Fruit fly (Drosophila melanogaster) whole organism, embryonic: ENCODE data around the gene cu.
A peak's percentile ranks its signal among the peaks of the same experiment; 100 is the strongest.

Source experiments
- ATbp ChIP-seq: fragments of 200-800 bp; sonication (Bioruptor generic); optimal IDR thresholded peaks from 2 replicates; lab custom pipeline; 2017; ENCODE audit warnings: missing biosample characterization, mild to moderate bottlenecking, missing genetic modification characterization, missing genetic modification reagents
- Ada2b ChIP-seq: fragments of 200-800 bp; sonication (Bioruptor generic); IDR thresholded peaks from 2 replicates; pipeline ENCODE4 v1.3.6; 2022; ENCODE audit warnings: missing biosample characterization, missing genetic modification characterization
- CG10543 ChIP-seq: fragments of 200-800 bp; sonication (Bioruptor generic); optimal IDR thresholded peaks from 3 replicates; lab custom pipeline; 2017; ENCODE audit warnings: missing biosample characterization, mild to moderate bottlenecking, missing genetic modification characterization, moderate library complexity
- CG11247 ChIP-seq: fragments of 200-800 bp; sonication (Bioruptor generic); IDR thresholded peaks from 2 replicates; pipeline ENCODE4 v1.3.6; 2022; ENCODE audit warnings: missing biosample characterization, missing genetic modification characterization
- CG11456 ChIP-seq: fragments of 200-800 bp; sonication (Bioruptor generic); IDR thresholded peaks from 3 replicates; pipeline ENCODE4 v1.3.6; 2022; ENCODE audit warnings: missing biosample characterization, missing genetic modification characterization
- CG12071 ChIP-seq: fragments of 200-800 bp; sonication (Bioruptor generic); optimal IDR thresholded peaks from 3 replicates; lab custom pipeline; 2018; ENCODE audit warnings: missing biosample characterization, mild to moderate bottlenecking, missing genetic modification characterization
- CG13424 ChIP-seq: fragments of 200-800 bp; sonication (Bioruptor generic); optimal IDR thresholded peaks from 2 replicates; lab custom pipeline; 2019; ENCODE audit warnings: missing biosample characterization, mild to moderate bottlenecking, missing genetic modification characterization, moderate library complexity
- CG14860 ChIP-seq: fragments of 200-800 bp; sonication (Bioruptor generic); IDR thresholded peaks from 3 replicates; pipeline ENCODE4 v1.3.6; 2022; ENCODE audit warnings: missing biosample characterization, missing genetic modification characterization; ENCODE audit not compliant: partially characterized antibody
- CG1529 ChIP-seq: fragments of 200-800 bp; sonication (Bioruptor generic); optimal IDR thresholded peaks from 3 replicates; lab custom pipeline; 2018; ENCODE audit warnings: missing biosample characterization, missing genetic modification characterization
- CG17328 ChIP-seq: fragments of 200-800 bp; sonication (Bioruptor generic); IDR thresholded peaks from 2 replicates; pipeline ENCODE4 v1.3.6; 2022; ENCODE audit warnings: missing biosample characterization, missing genetic modification characterization
- CG17361 ChIP-seq: fragments of 200-800 bp; sonication (Bioruptor generic); IDR thresholded peaks from 3 replicates; pipeline ENCODE4 v1.3.6; 2022; ENCODE audit warnings: missing biosample characterization, missing genetic modification characterization
- CG17385 ChIP-seq: fragments of 200-800 bp; sonication (Bioruptor generic); optimal IDR thresholded peaks from 3 replicates; lab custom pipeline; 2018; ENCODE audit warnings: missing biosample characterization, mild to moderate bottlenecking, missing genetic modification characterization
- CG17829 ChIP-seq: fragments of 200-800 bp; optimal IDR thresholded peaks from 2 replicates; lab custom pipeline; 2019; ENCODE audit warnings: missing biosample characterization, mild to moderate bottlenecking, missing genetic modification characterization, moderate library complexity
- CG1832 ChIP-seq: fragments of 200-800 bp; sonication (Bioruptor generic); optimal IDR thresholded peaks from 2 replicates; lab custom pipeline; 2017; ENCODE audit warnings: missing biosample characterization, mild to moderate bottlenecking, missing genetic modification characterization, inconsistent platforms
- CG2120 ChIP-seq: fragments of 200-800 bp; sonication (Bioruptor generic); optimal IDR thresholded peaks from 3 replicates; lab custom pipeline; 2016; ENCODE audit warnings: missing biosample characterization, missing genetic modification characterization
- CG2889 ChIP-seq: fragments of 200-800 bp; sonication (Bioruptor generic); IDR thresholded peaks from 3 replicates; pipeline ENCODE4 v1.3.6; 2022; ENCODE audit warnings: missing biosample characterization, missing genetic modification characterization
- CG34376 ChIP-seq: fragments of 200-800 bp; sonication (Bioruptor generic); optimal IDR thresholded peaks from 2 replicates; lab custom pipeline; 2018; ENCODE audit warnings: missing biosample characterization, mild to moderate bottlenecking, missing genetic modification characterization
- CG34422 ChIP-seq: fragments of 200-800 bp; sonication (Bioruptor generic); IDR thresholded peaks from 3 replicates; pipeline ENCODE4 v1.3.6; 2022; ENCODE audit warnings: missing biosample characterization, missing genetic modification characterization
- CG3838 ChIP-seq: fragments of 200-800 bp; sonication (Bioruptor generic); optimal IDR thresholded peaks from 3 replicates; lab custom pipeline; 2016; ENCODE audit warnings: missing biosample characterization, missing genetic modification characterization
- CG3995 ChIP-seq: fragments of 200-800 bp; sonication (Bioruptor generic); optimal IDR thresholded peaks from 3 replicates; lab custom pipeline; 2016; ENCODE audit warnings: missing biosample characterization, missing genetic modification characterization
- CG6813 ChIP-seq: fragments of 200-800 bp; sonication (Bioruptor generic); optimal IDR thresholded peaks from 2 replicates; lab custom pipeline; 2017; ENCODE audit warnings: missing biosample characterization, missing genetic modification characterization, mild to moderate bottlenecking, moderate library complexity, missing genetic modification reagents
- CG7372 ChIP-seq: fragments of 200-800 bp; sonication (Bioruptor generic); IDR thresholded peaks from 2 replicates; pipeline ENCODE4 v1.3.6; 2022; ENCODE audit warnings: missing biosample characterization, missing genetic modification characterization
- Ets65A ChIP-seq: fragments of 200-800 bp; sonication (Bioruptor generic); peaks from one replicate; lab custom pipeline; 2016; ENCODE audit warnings: missing biosample characterization, missing genetic modification characterization
- HmgZ ChIP-seq: fragments of 200-800 bp; sonication (Bioruptor generic); optimal IDR thresholded peaks from 2 replicates; lab custom pipeline; 2018; ENCODE audit warnings: missing biosample characterization, mild to moderate bottlenecking, missing genetic modification characterization
- Jarid2 ChIP-seq: fragments of 200-800 bp; sonication (Bioruptor generic); optimal IDR thresholded peaks from 3 replicates; lab custom pipeline; 2017; ENCODE audit warnings: mild to moderate bottlenecking, missing biosample characterization, missing genetic modification reagents, missing genetic modification characterization
- Max ChIP-seq: fragments of 200-800 bp; sonication (Bioruptor generic); optimal IDR thresholded peaks from 2 replicates; lab custom pipeline; 2016; ENCODE audit warnings: missing biosample characterization, mild to moderate bottlenecking, missing genetic modification characterization
- Med ChIP-seq: fragments of 200-800 bp; sonication (Bioruptor generic); peaks from one replicate; lab custom pipeline; 2016; ENCODE audit warnings: missing biosample characterization, missing genetic modification characterization, mild to moderate bottlenecking, inconsistent platforms, moderate library complexity
- Nf-YC ChIP-seq: fragments of 200-800 bp; optimal IDR thresholded peaks from 3 replicates; lab custom pipeline; 2019; ENCODE audit warnings: missing biosample characterization, mild to moderate bottlenecking, missing genetic modification characterization, moderate library complexity
- Pdp1 ChIP-seq, 2 experiments: fragments of 200-800 bp; sonication (Bioruptor generic); optimal IDR thresholded peaks; 3 replicates each; lab custom pipeline; 2016; ENCODE audit warnings: missing biosample characterization in 2 of 2, missing genetic modification characterization in 2 of 2, mild to moderate bottlenecking in 1 of 2, moderate library complexity in 1 of 2
- Sox100B ChIP-seq: fragments of 200-800 bp; sonication (Bioruptor generic); optimal IDR thresholded peaks from 3 replicates; lab custom pipeline; 2018; ENCODE audit warnings: missing biosample characterization, mild to moderate bottlenecking, missing genetic modification characterization
- Trl ChIP-seq, 3 experiments: fragments of >200 bp in 2 of 3; fragments of 200-800 bp in 1 of 3; sonication (Bioruptor generic) in 1 of 3; optimal IDR thresholded peaks; 2 replicates in 1 of 3; 3 replicates in 2 of 3; lab custom pipeline; 2016 to 2017; ENCODE audit warnings: missing biosample characterization in 1 of 3, missing genetic modification characterization in 1 of 3
- Vsx1 ChIP-seq: fragments of 200-800 bp; sonication (Bioruptor generic); optimal IDR thresholded peaks from 2 replicates; lab custom pipeline; 2017; ENCODE audit warnings: missing biosample characterization, mild to moderate bottlenecking, missing genetic modification characterization, missing genetic modification reagents
- ara ChIP-seq: fragments of 200-800 bp; sonication (Bioruptor generic); IDR thresholded peaks from 2 replicates; pipeline ENCODE4 v1.3.6; 2022; ENCODE audit warnings: missing biosample characterization, missing genetic modification characterization
- bsh ChIP-seq, 2 experiments: fragments of 200-800 bp; sonication (Bioruptor generic); optimal IDR thresholded peaks; 2 replicates each; lab custom pipeline; 2017 to 2018; ENCODE audit warnings: mild to moderate bottlenecking in 2 of 2, missing biosample characterization in 2 of 2, missing genetic modification characterization in 2 of 2, moderate library complexity in 1 of 2
- cg ChIP-seq: fragments of 200-800 bp; sonication (Bioruptor generic); optimal IDR thresholded peaks from 3 replicates; lab custom pipeline; 2019; ENCODE audit warnings: missing biosample characterization, mild to moderate bottlenecking, missing genetic modification characterization, moderate library complexity
- chinmo ChIP-seq: fragments of 200-800 bp; sonication (Bioruptor generic); IDR thresholded peaks from 4 replicates; pipeline ENCODE4 v1.3.6; 2022; ENCODE audit warnings: missing biosample characterization, missing genetic modification characterization; ENCODE audit not compliant: partially characterized antibody
- eve ChIP-seq, 2 experiments: fragments of >200 bp; optimal IDR thresholded peaks; 2 replicates each; lab custom pipeline; 2017; ENCODE audit warnings: missing biosample characterization in 2 of 2, missing genetic modification characterization in 2 of 2
- ewg ChIP-seq: fragments of 200-800 bp; sonication (Bioruptor generic); optimal IDR thresholded peaks from 3 replicates; lab custom pipeline; 2017; ENCODE audit warnings: mild to moderate bottlenecking, missing biosample characterization, missing genetic modification reagents, missing genetic modification characterization
- fd64A ChIP-seq: fragments of 200-800 bp; sonication (Bioruptor generic); optimal IDR thresholded peaks from 3 replicates; lab custom pipeline; 2018; ENCODE audit warnings: missing biosample characterization, mild to moderate bottlenecking, missing genetic modification characterization
- hb ChIP-seq: fragments of 200-800 bp; sonication (Bioruptor generic); IDR thresholded peaks from 3 replicates; pipeline ENCODE4 v1.3.6; 2022; ENCODE audit warnings: missing biosample characterization, missing genetic modification characterization; ENCODE audit not compliant: partially characterized antibody
- mirr ChIP-seq: fragments of 200-800 bp; sonication (Bioruptor generic); optimal IDR thresholded peaks from 3 replicates; lab custom pipeline; 2018; ENCODE audit warnings: missing biosample characterization, mild to moderate bottlenecking, missing genetic modification characterization
- nom ChIP-seq: fragments of 200-800 bp; sonication (Bioruptor generic); optimal IDR thresholded peaks from 2 replicates; lab custom pipeline; 2017; ENCODE audit warnings: missing biosample characterization, missing genetic modification characterization, mild to moderate bottlenecking, moderate library complexity, missing genetic modification reagents
- stc ChIP-seq: fragments of 200-800 bp; sonication (Bioruptor generic); IDR thresholded peaks from 2 replicates; pipeline ENCODE4 v1.3.6; 2022; ENCODE audit warnings: missing biosample characterization, missing genetic modification characterization
- sug ChIP-seq: fragments of 200-800 bp; optimal IDR thresholded peaks from 2 replicates; lab custom pipeline; 2019; ENCODE audit warnings: missing biosample characterization, mild to moderate bottlenecking, missing genetic modification characterization, moderate library complexity
- tup ChIP-seq: fragments of 200-800 bp; sonication (Bioruptor generic); optimal IDR thresholded peaks from 2 replicates; lab custom pipeline; 2016; ENCODE audit warnings: missing biosample characterization, mild to moderate bottlenecking, missing genetic modification characterization, moderate library complexity
- unc-4 ChIP-seq: fragments of 200-800 bp; sonication (Bioruptor generic); IDR thresholded peaks from 2 replicates; pipeline ENCODE4 v1.3.6; 2022; ENCODE audit warnings: missing biosample characterization, missing genetic modification characterization; ENCODE audit not compliant: partially characterized antibody
- unpg ChIP-seq: fragments of 200-800 bp; sonication (Bioruptor generic); optimal IDR thresholded peaks from 3 replicates; lab custom pipeline; 2018; ENCODE audit warnings: missing biosample characterization, mild to moderate bottlenecking, missing genetic modification characterization, moderate library complexity
- wek ChIP-seq: fragments of 200-800 bp; sonication (Bioruptor generic); optimal IDR thresholded peaks from 3 replicates; lab custom pipeline; 2018; ENCODE audit warnings: missing biosample characterization, mild to moderate bottlenecking, missing genetic modification characterization, moderate library complexity

cu gene

dm6 chr3R:11200042-11200884 is 2.9 kb downstream of the cu start:
- TF ChIP-seq CG17829 (tag; lab: Kevin White, UChicago) (peak; percentile 14), unpg (GFP tag; lab: Kevin White, UChicago) (no peak), CG11456 (0 out of 3 replicates have a peak, but pooled peaks have one; percentile 36), stc (GFP tag; lab: Robert Waterston, UW) (0 out of 2 replicates have a peak, but pooled peaks have one; percentile 16), CG34376 (GFP tag; lab: Kevin White, UChicago) (peak; percentile 63), Sox100B (GFP tag; lab: Kevin White, UChicago) (peak; percentile 30), ara (GFP tag; lab: Robert Waterston, UW) (no peak), Pdp1 (GFP tag; optimal IDR thresholded peaks at IDR 0.05; lab: Kevin White, UChicago) (peak in 1 of 2 experiments; percentile 98), Jarid2 (peak; percentile 35), CG2889 (GFP tag; lab: Robert Waterston, UW) (no peak), nom (GFP tag; lab: Kevin White, UChicago) (peak; percentile 1), CG1529 (GFP tag; lab: Kevin White, UChicago) (peak; percentile 27), ewg (GFP tag; lab: Kevin White, UChicago) (peak; percentile 16), Ets65A (peak; percentile 25), CG12071 (GFP tag; lab: Kevin White, UChicago) (peak; percentile 2), Trl (optimal IDR thresholded peaks at IDR 0.05; lab: Kevin White, UChicago) (peak; percentile 41 to 84), Trl (GFP tag; optimal IDR thresholded peaks at IDR 0.05; lab: Kevin White, UChicago) (no peak), unc-4 (GFP tag; lab: Robert Waterston, UW) (0 out of 2 replicates have a peak, but pooled peaks have one; percentile 15), CG17385 (peak; percentile 41), Med (GFP tag; lab: Kevin White, UChicago) (peak; percentile 57), Ada2b (GFP tag; lab: Robert Waterston, UW) (no peak), cg (peak; percentile 43), wek (peak; percentile 9), CG7372 (peak; percentile 42; the same call in 1 of the 2 replicates), mirr (peak; percentile 65), sug (peak; percentile 85), CG11247 (GFP tag; lab: Robert Waterston, UW) (0 out of 2 replicates have a peak, but pooled peaks have one; percentile 23), fd64A (GFP tag; lab: Kevin White, UChicago) (no peak), CG34422 (peak; percentile 13; the same call in 1 of the 3 replicates), chinmo (0 out of 4 replicates have a peak, but pooled peaks have one; percentile 34), CG3838 (no peak), HmgZ (tag; lab: Kevin White, UChicago) (peak; percentile 48), CG17328 (GFP tag; lab: Robert Waterston, UW) (no peak), ATbp (GFP tag; lab: Kevin White, UChicago) (peak; percentile 46), CG10543 (GFP tag; lab: Kevin White, UChicago) (peak; percentile 30), Vsx1 (GFP tag; lab: Kevin White, UChicago) (peak; percentile 41), eve (GFP tag; optimal IDR thresholded peaks at IDR 0.05; lab: Kevin White, UChicago) (no peak), CG17361 (GFP tag; lab: Robert Waterston, UW) (0 out of 3 replicates have a peak, but pooled peaks have one; percentile 46)

- peak; percentile 53 for TF ChIP-seq CG13424 (tag; lab: Kevin White, UChicago)
- TF ChIP-seq tup (GFP tag; lab: Kevin White, UChicago), result no peak
- TF ChIP-seq CG6813, result peak; percentile 35
- TF ChIP-seq CG1832 (GFP tag; lab: Kevin White, UChicago), result no peak
- no peak for TF ChIP-seq hb (GFP tag; lab: Robert Waterston, UW)
- TF ChIP-seq CG2120, result peak; percentile 81
- TF ChIP-seq Nf-YC, result no peak
- TF ChIP-seq CG3995 (GFP tag; lab: Kevin White, UChicago), result peak; percentile 35
- TF ChIP-seq CG14860 (GFP tag; lab: Robert Waterston, UW), result no peak
- TF ChIP-seq bsh (GFP tag; optimal IDR thresholded peaks at IDR 0.05; lab: Kevin White, UChicago), result peak in 1 of 2 experiments; percentile 44
- TF ChIP-seq Max (GFP tag; lab: Kevin White, UChicago), result peak; percentile 56
Measured at dm6 chr3R:11200885-11201421, 3.6 kb downstream of the cu start.
